Fruit fly (Drosophila melanogaster): Measurements from ENCODE around the gene Trmt61.

Trmt61 gene

dm6 chr3R:26081380-26081991 is 22.2 kb downstream of the Trmt61 start (continued):
- TF ChIP-seq CG1024 (GFP tag; IDR thresholded peaks at IDR 0.05) = peak; percentile 54; the same call in 1 of the 2 replicates
- TF ChIP-seq Lhr (GFP tag; optimal IDR thresholded peaks at IDR 0.05) = peak; percentile 9
- no peak for TF ChIP-seq CG4707 (GFP tag; optimal IDR thresholded peaks at IDR 0.05)
- TF ChIP-seq Hsf (GFP tag; optimal IDR thresholded peaks at IDR 0.05) = no peak
- no peak for TF ChIP-seq CG30020 (tag; optimal IDR thresholded peaks at IDR 0.05)
- TF ChIP-seq CG7357 (GFP tag; IDR thresholded peaks at IDR 0.05) = no peak
- TF ChIP-seq CTCF (GFP tag; optimal IDR thresholded peaks at IDR 0.05) = no peak
- peak; percentile 73 for TF ChIP-seq CG6254 (GFP tag; optimal IDR thresholded peaks at IDR 0.05)
- peak; percentile 82 for TF ChIP-seq Xrp1 (GFP tag; IDR thresholded peaks at IDR 0.05)
- TF ChIP-seq Elba2 (GFP tag; optimal IDR thresholded peaks at IDR 0.05) = no peak
- TF ChIP-seq Side (GFP tag; optimal IDR thresholded peaks at IDR 0.05) = no peak
- peak; percentile 3 for TF ChIP-seq odd (GFP tag; optimal IDR thresholded peaks at IDR 0.05)
- TF ChIP-seq peb (GFP tag; IDR thresholded peaks at IDR 0.05) = peak; percentile 64; the same call in 1 of the 2 replicates
- peak; percentile 64 for TF ChIP-seq Oli (tag; optimal IDR thresholded peaks at IDR 0.05)
- peak; percentile 3 for TF ChIP-seq Six4 (GFP tag; optimal IDR thresholded peaks at IDR 0.05)
- peak; percentile 0 for TF ChIP-seq chn (GFP tag; optimal IDR thresholded peaks at IDR 0.05)
- TF ChIP-seq nmo (GFP tag; optimal IDR thresholded peaks at IDR 0.05) = peak; percentile 73
- peak; percentile 56 for TF ChIP-seq trem (tag; optimal IDR thresholded peaks at IDR 0.05)
- TF ChIP-seq ATbp (GFP tag; optimal IDR thresholded peaks at IDR 0.05) = peak; percentile 53
- no peak for TF ChIP-seq gfzf (GFP tag; optimal IDR thresholded peaks at IDR 0.05)
- TF ChIP-seq CG14441 (GFP tag; IDR thresholded peaks at IDR 0.05) = peak; percentile 55
- no peak for TF ChIP-seq twi (tag; optimal IDR thresholded peaks at IDR 0.05)
- TF ChIP-seq CG13424 (tag; optimal IDR thresholded peaks at IDR 0.05) = peak; percentile 60
- peak; percentile 30; the same call in 1 of the 2 replicates for TF ChIP-seq E2f1 (GFP tag; IDR thresholded peaks at IDR 0.05)
- TF ChIP-seq insv (GFP tag; optimal IDR thresholded peaks at IDR 0.05) = no peak
- no peak for TF ChIP-seq knrl (GFP tag; IDR thresholded peaks at IDR 0.05; ENCODE audit: partially characterized antibody)
- peak; percentile 69 for TF ChIP-seq dmrt99B (tag; optimal IDR thresholded peaks at IDR 0.05)
- peak; percentile 58; the same call in 1 of the 2 replicates for TF ChIP-seq ranshi (GFP tag; IDR thresholded peaks at IDR 0.05)
- no peak for TF ChIP-seq CG7928 (GFP tag; optimal IDR thresholded peaks at IDR 0.05)
- TF ChIP-seq otp (GFP tag; IDR thresholded peaks at IDR 0.05) = 0 out of 3 replicates have a peak, but pooled peaks have one; percentile 42
- peak; percentile 30 for TF ChIP-seq stwl (tag; optimal IDR thresholded peaks at IDR 0.05)
- TF ChIP-seq CG8924 (tag; optimal IDR thresholded peaks at IDR 0.05) = peak; percentile 58
- peak; percentile 31 to 84 for TF ChIP-seq bsh (GFP tag; optimal IDR thresholded peaks at IDR 0.05)
- peak; percentile 45 for TF ChIP-seq CG16815 (GFP tag; optimal IDR thresholded peaks at IDR 0.05)
- peak; percentile 60 for TF ChIP-seq D19A (tag; optimal IDR thresholded peaks at IDR 0.05)
- peak; percentile 78; the same call in 2 of the 3 replicates for TF ChIP-seq gce (GFP tag; IDR thresholded peaks at IDR 0.05)
- peak; percentile 42 for TF ChIP-seq CG15696 (tag; optimal IDR thresholded peaks at IDR 0.05)
- TF ChIP-seq hkb (optimal IDR thresholded peaks at IDR 0.05) = no peak
- TF ChIP-seq hkb (GFP tag; IDR thresholded peaks at IDR 0.05) = no peak; the same call in 1 of the 2 replicates
- 0 out of 2 replicates have a peak, but pooled peaks have one; percentile 34 for TF ChIP-seq CG14667 (GFP tag; IDR thresholded peaks at IDR 0.05)
- TF ChIP-seq CG9437 (GFP tag; optimal IDR thresholded peaks at IDR 0.05) = no peak
- TF ChIP-seq org-1 (GFP tag; optimal IDR thresholded peaks at IDR 0.05) = peak; percentile 4
- peak; percentile 63 for TF ChIP-seq HLH3B (GFP tag; IDR thresholded peaks at IDR 0.05)
- no peak for TF ChIP-seq br (optimal IDR thresholded peaks at IDR 0.05)
- TF ChIP-seq CG18476 (GFP tag; optimal IDR thresholded peaks at IDR 0.05) = no peak
- TF ChIP-seq esg (GFP tag; conservative IDR thresholded peaks at IDR 0.05) = peak; percentile 26; the same call in 1 of the 2 replicates
- no peak; the same call in 1 of the 2 replicates for TF ChIP-seq sens-2 (GFP tag; IDR thresholded peaks at IDR 0.05)
- TF ChIP-seq Abd-B (GFP tag; optimal IDR thresholded peaks at IDR 0.05) = peak; percentile 24
- TF ChIP-seq CG13894 (tag; optimal IDR thresholded peaks at IDR 0.05) = no peak
- no peak for TF ChIP-seq CG10321 (GFP tag; IDR thresholded peaks at IDR 0.05)
- peak; percentile 69 for TF ChIP-seq ara (GFP tag; IDR thresholded peaks at IDR 0.05)
